Worm (Caenorhabditis elegans) whole organism, L1 larva: Measurements from ENCODE around the gene dhs-15.

Source experiments
- mef-2 ChIP-seq: fragments of 150-350 bp; optimal IDR thresholded peaks from 2 replicates; lab custom pipeline; 2014; ENCODE audit warnings: missing biosample characterization, missing genetic modification characterization
- nhr-11 ChIP-seq: fragments of 150-350 bp; optimal IDR thresholded peaks from 2 replicates; lab custom pipeline; 2014; ENCODE audit warnings: missing biosample characterization, missing genetic modification characterization
- nhr-77 ChIP-seq: fragments of 150-350 bp; optimal IDR thresholded peaks from 2 replicates; lab custom pipeline; 2014; ENCODE audit warnings: missing biosample characterization, missing genetic modification characterization

DNA sequence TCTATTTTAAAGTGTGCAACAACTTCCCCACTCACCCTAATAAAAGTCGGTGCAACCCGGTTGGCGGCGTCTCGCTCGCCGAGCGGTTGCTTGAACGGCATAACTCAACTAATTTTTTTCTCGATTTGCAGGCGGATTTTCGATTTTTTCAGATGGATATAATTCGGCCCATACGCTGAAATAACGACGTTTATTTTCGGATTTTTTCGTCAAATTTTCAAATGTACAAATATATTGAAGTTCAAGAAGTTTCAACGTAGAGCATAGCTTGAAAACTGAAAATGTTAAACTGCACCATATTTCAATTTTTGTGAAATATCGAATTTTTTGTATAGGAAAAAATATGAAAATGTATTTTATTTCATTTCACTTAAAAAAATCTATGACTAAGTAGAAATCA lies 38.1 kb upstream of the dhs-15 start, which contains the start of gene ketn-1:
- TF ChIP-seq nhr-11 (tag; lab: Kevin White, UChicago) (no peak), nhr-77 (tag; lab: Kevin White, UChicago) (no peak), mef-2 (no peak)
